Fruit fly (Drosophila melanogaster) whole organism, pupa: ENCODE data around the gene Cpr100A.

Experiments
- CG8159 ChIP-seq: fragments of 200-800 bp; sonication (Bioruptor generic); optimal IDR thresholded peaks from 3 replicates; lab custom pipeline; 2018; ENCODE audit warnings: missing biosample characterization, mild to moderate bottlenecking, missing genetic modification characterization, moderate library complexity
- Pif1B ChIP-seq: fragments of 200-800 bp; sonication (Bioruptor generic); optimal IDR thresholded peaks from 3 replicates; lab custom pipeline; 2016; ENCODE audit warnings: missing biosample characterization, missing genetic modification characterization

dm6 chr3R:30903994-30904393, 36.7 kb downstream of the Cpr100A start:
- no peak for TF ChIP-seq Pif1B
- TF ChIP-seq CG8159 (tag; lab: Kevin White, UChicago) = no peak
